Worm (Caenorhabditis elegans) whole organism, L4 larva: ENCODE data around the gene bli-2.

ENCODE experiments used
- D1046.2 ChIP-seq: fragments of 200-800 bp; sonication (Bioruptor generic); IDR thresholded peaks from 2 replicates; pipeline ENCODE4 v1.3.6; 2022; ENCODE audit warnings: missing genetic modification characterization, missing compliant biosample characterization
- F10B5.3 ChIP-seq: sonication (generic microtip); optimal IDR thresholded peaks from 2 replicates; lab custom pipeline; 2016; ENCODE audit warnings: mild to moderate bottlenecking, missing genetic modification characterization, missing compliant biosample characterization
- F26F4.8 ChIP-seq: fragments of 200-800 bp; sonication (Bioruptor generic); conservative IDR thresholded peaks from 2 replicates; pipeline ENCODE4 v1.3.6; 2022; ENCODE audit warnings: missing genetic modification characterization, missing compliant biosample characterization
- F37D6.2 ChIP-seq: sonication (generic microtip); optimal IDR thresholded peaks from 2 replicates; lab custom pipeline; 2016; ENCODE audit warnings: mild to moderate bottlenecking, missing genetic modification characterization, missing compliant biosample characterization
- F44E2.7 ChIP-seq: fragments of 200-800 bp; sonication (Bioruptor generic); IDR thresholded peaks from 2 replicates; pipeline ENCODE4 v2.1.2; 2022; ENCODE audit warnings: missing genetic modification characterization, missing compliant biosample characterization
- R02D3.7 ChIP-seq: fragments of 150-350 bp; sonication (generic microtip); optimal IDR thresholded peaks from 3 replicates; lab custom pipeline; 2014; ENCODE audit warnings: missing biosample characterization, missing genetic modification characterization
- T20F7.1 ChIP-seq: fragments of 200-800 bp; sonication (Bioruptor generic); optimal IDR thresholded peaks from 2 replicates; lab custom pipeline; 2018; ENCODE audit warnings: mild to moderate bottlenecking, missing genetic modification characterization, missing compliant biosample characterization
- Y105C5A.15 ChIP-seq: fragments of 200-800 bp; sonication (Bioruptor generic); IDR thresholded peaks from 2 replicates; pipeline ENCODE4 v1.3.6; 2022; ENCODE audit warnings: missing genetic modification characterization, missing compliant biosample characterization
- Y48G9A.11 ChIP-seq: fragments of 200-800 bp; sonication (Bioruptor generic); IDR thresholded peaks from 2 replicates; pipeline ENCODE4 v1.3.6; 2022; ENCODE audit warnings: missing genetic modification reagents, missing genetic modification characterization, missing compliant biosample characterization
- Y75B8A.6 ChIP-seq: fragments of 200-800 bp; sonication (Bioruptor generic); IDR thresholded peaks from 2 replicates; pipeline ENCODE4 v1.3.6; 2022; ENCODE audit warnings: missing genetic modification reagents, missing genetic modification characterization, missing compliant biosample characterization
- ZK337.2 ChIP-seq: fragments of 200-800 bp; sonication (Bioruptor generic); IDR thresholded peaks from 2 replicates; pipeline ENCODE4 v1.3.6; 2022; ENCODE audit warnings: missing genetic modification reagents, missing genetic modification characterization, missing compliant biosample characterization
- aha-1 ChIP-seq: fragments of 150-350 bp; peaks from one replicate; lab custom pipeline; 2014; ENCODE audit warnings: missing biosample characterization, missing genetic modification characterization
- arid-1 ChIP-seq: fragments of 200-800 bp; sonication (Bioruptor generic); conservative IDR thresholded peaks from 2 replicates; pipeline ENCODE4 v1.3.6; 2022; ENCODE audit warnings: missing genetic modification reagents, missing genetic modification characterization, missing compliant biosample characterization
- attf-4 ChIP-seq: sonication (generic microtip); optimal IDR thresholded peaks from 3 replicates; lab custom pipeline; 2017; ENCODE audit warnings: missing biosample characterization, missing genetic modification characterization
- ceh-28 ChIP-seq: fragments of 150-350 bp; optimal IDR thresholded peaks from 2 replicates; lab custom pipeline; 2014; ENCODE audit warnings: missing biosample characterization, missing genetic modification reagents, missing genetic modification characterization
- ceh-44 ChIP-seq: fragments of 200-800 bp; sonication (Bioruptor generic); IDR thresholded peaks from 2 replicates; pipeline ENCODE4 v1.3.6; 2022; ENCODE audit warnings: missing genetic modification reagents, missing genetic modification characterization, missing compliant biosample characterization
- ceh-62 ChIP-seq: sonication (generic microtip); optimal IDR thresholded peaks from 2 replicates; lab custom pipeline; 2017; ENCODE audit warnings: missing biosample characterization, missing genetic modification characterization
- ceh-82 ChIP-seq: sonication (generic microtip); optimal IDR thresholded peaks from 2 replicates; lab custom pipeline; 2017; ENCODE audit warnings: missing biosample characterization, missing genetic modification characterization
- cey-2 ChIP-seq: sonication (generic microtip); optimal IDR thresholded peaks from 3 replicates; lab custom pipeline; 2017; ENCODE audit warnings: missing genetic modification characterization, mild to moderate bottlenecking, missing compliant biosample characterization, antibody characterized with exemption, borderline replicate concordance; ENCODE audit not compliant: insufficient read depth
- daf-19 ChIP-seq: fragments of 200-800 bp; sonication (Bioruptor generic); conservative IDR thresholded peaks from 2 replicates; pipeline ENCODE4 v1.3.6; 2022; ENCODE audit warnings: missing genetic modification characterization, missing compliant biosample characterization
- dmd-9 ChIP-seq: fragments of 200-800 bp; sonication (Bioruptor generic); IDR thresholded peaks from 2 replicates; pipeline ENCODE4 v1.3.6; 2022; ENCODE audit warnings: missing genetic modification reagents, missing genetic modification characterization, missing compliant biosample characterization
- duxl-1 ChIP-seq: sonication (generic microtip); optimal IDR thresholded peaks from 2 replicates; lab custom pipeline; 2016; ENCODE audit warnings: mild to moderate bottlenecking, missing genetic modification characterization, moderate library complexity, missing compliant biosample characterization; ENCODE audit not compliant: poor library complexity
- egl-27 ChIP-seq: sonication (generic microtip); optimal IDR thresholded peaks from 3 replicates; lab custom pipeline; 2017; ENCODE audit warnings: missing biosample characterization, missing genetic modification reagents, missing genetic modification characterization
- gei-8 ChIP-seq: fragments of 200-800 bp; sonication (Bioruptor generic); optimal IDR thresholded peaks from 2 replicates; lab custom pipeline; 2018; ENCODE audit warnings: mild to moderate bottlenecking, missing genetic modification characterization, missing compliant biosample characterization
- hmg-1.1 ChIP-seq: fragments of 200-800 bp; sonication (Bioruptor generic); IDR thresholded peaks from 2 replicates; pipeline ENCODE4 v1.3.6; 2022; ENCODE audit warnings: missing genetic modification reagents, missing genetic modification characterization, missing compliant biosample characterization
- jun-1 ChIP-seq: fragments of 150-350 bp; optimal IDR thresholded peaks from 2 replicates; lab custom pipeline; 2014; ENCODE audit warnings: missing biosample characterization, missing genetic modification reagents, missing genetic modification characterization
- lim-7 ChIP-seq: fragments of 200-800 bp; sonication (Bioruptor generic); IDR thresholded peaks from 2 replicates; pipeline ENCODE4 v1.3.6; 2022; ENCODE audit warnings: missing genetic modification characterization, missing compliant biosample characterization
- lin-13 ChIP-seq: fragments of 150-350 bp; optimal IDR thresholded peaks from 2 replicates; lab custom pipeline; 2014; ENCODE audit warnings: missing biosample characterization, missing genetic modification reagents, missing genetic modification characterization
- lin-38 ChIP-seq: fragments of 200-800 bp; sonication (Bioruptor generic); IDR thresholded peaks from 2 replicates; pipeline ENCODE4 v1.3.6; 2022; ENCODE audit warnings: missing genetic modification reagents, missing genetic modification characterization, missing compliant biosample characterization
- lsy-2 ChIP-seq, 2 experiments: fragments of 150-350 bp in 1 of 2; sonication (generic microtip) in 1 of 2; optimal IDR thresholded peaks; 2 replicates each; lab custom pipeline; 2014 to 2017; ENCODE audit warnings: missing biosample characterization in 2 of 2, missing genetic modification characterization in 2 of 2
- madf-9 ChIP-seq: fragments of 200-800 bp; sonication (Bioruptor generic); conservative IDR thresholded peaks from 2 replicates; pipeline ENCODE4 v1.3.6; 2022; ENCODE audit warnings: missing genetic modification reagents, missing genetic modification characterization, missing compliant biosample characterization
- mdl-1 ChIP-seq, 2 experiments: fragments of 150-350 bp in 1 of 2; sonication (generic microtip) in 1 of 2; optimal IDR thresholded peaks; 2 replicates each; lab custom pipeline; 2014 to 2017; ENCODE audit warnings: missing biosample characterization in 2 of 2, missing genetic modification characterization in 2 of 2
- mdt-29 ChIP-seq: fragments of 200-800 bp; sonication (Bioruptor generic); IDR thresholded peaks from 2 replicates; pipeline ENCODE4 v1.3.6; 2022; ENCODE audit warnings: missing genetic modification reagents, missing genetic modification characterization, missing compliant biosample characterization
- mep-1 ChIP-seq: fragments of 150-350 bp; sonication (generic microtip); optimal IDR thresholded peaks from 3 replicates; lab custom pipeline; 2014; ENCODE audit warnings: missing biosample characterization, missing genetic modification characterization
- nhr-102 ChIP-seq: sonication (generic microtip); optimal IDR thresholded peaks from 2 replicates; lab custom pipeline; 2016; ENCODE audit warnings: mild to moderate bottlenecking, missing genetic modification characterization, moderate library complexity, missing compliant biosample characterization
- nhr-111 ChIP-seq: fragments of 200-800 bp; sonication (Bioruptor generic); optimal IDR thresholded peaks from 2 replicates; lab custom pipeline; 2018; ENCODE audit warnings: mild to moderate bottlenecking, missing genetic modification characterization, missing compliant biosample characterization
- nhr-237 ChIP-seq: sonication (generic microtip); optimal IDR thresholded peaks from 2 replicates; lab custom pipeline; 2017; ENCODE audit warnings: missing biosample characterization, missing genetic modification characterization
- nhr-41 ChIP-seq: fragments of 200-800 bp; sonication (Bioruptor generic); IDR thresholded peaks from 2 replicates; pipeline ENCODE4 v1.3.6; 2022; ENCODE audit warnings: missing genetic modification reagents, missing genetic modification characterization, missing compliant biosample characterization
- nhr-42 ChIP-seq: fragments of 200-800 bp; sonication (Bioruptor generic); IDR thresholded peaks from 2 replicates; pipeline ENCODE4 v1.3.6; 2022; ENCODE audit warnings: missing genetic modification characterization, missing compliant biosample characterization
- nhr-6 ChIP-seq: fragments of 150-350 bp; optimal IDR thresholded peaks from 2 replicates; lab custom pipeline; 2014; ENCODE audit warnings: missing biosample characterization, missing genetic modification characterization
- nhr-76 ChIP-seq: fragments of 150-350 bp; optimal IDR thresholded peaks from 2 replicates; lab custom pipeline; 2014; ENCODE audit warnings: missing biosample characterization, missing genetic modification characterization
- nhr-77 ChIP-seq: fragments of 150-350 bp; optimal IDR thresholded peaks from 2 replicates; lab custom pipeline; 2014; ENCODE audit warnings: missing biosample characterization, missing genetic modification characterization
- php-3 ChIP-seq: fragments of 200-800 bp; sonication (Bioruptor generic); IDR thresholded peaks from 2 replicates; pipeline ENCODE4 v1.3.6; 2022; ENCODE audit warnings: missing genetic modification reagents, missing genetic modification characterization, missing compliant biosample characterization
- pqm-1 ChIP-seq: sonication (generic microtip); optimal IDR thresholded peaks from 2 replicates; lab custom pipeline; 2017; ENCODE audit warnings: missing biosample characterization, missing genetic modification characterization
- saeg-2 ChIP-seq: fragments of 200-800 bp; sonication (Bioruptor generic); IDR thresholded peaks from 2 replicates; pipeline ENCODE4 v1.3.6; 2022; ENCODE audit warnings: missing genetic modification reagents, missing genetic modification characterization, missing compliant biosample characterization
- sdz-12 ChIP-seq: fragments of 200-800 bp; sonication (Bioruptor generic); optimal IDR thresholded peaks from 2 replicates; lab custom pipeline; 2018; ENCODE audit warnings: mild to moderate bottlenecking, missing genetic modification characterization, missing compliant biosample characterization
- snpc-1.2 ChIP-seq: fragments of 200-800 bp; sonication (Bioruptor generic); IDR thresholded peaks from 2 replicates; pipeline ENCODE4 v1.3.6; 2022; ENCODE audit warnings: missing genetic modification reagents, missing genetic modification characterization, missing compliant biosample characterization
- unc-39 ChIP-seq: sonication (generic microtip); optimal IDR thresholded peaks from 2 replicates; lab custom pipeline; 2017; ENCODE audit warnings: missing biosample characterization, missing genetic modification characterization
- unc-62 ChIP-seq, 3 experiments: fragments of 150-350 bp in 1 of 3; sonication (generic microtip); optimal IDR thresholded peaks in 2 of 3; peaks in 1 of 3; 1 replicate in 1 of 3; 2 replicates in 2 of 3; lab custom pipeline; 2014 to 2017; ENCODE audit warnings: missing biosample characterization in 3 of 3, missing genetic modification characterization in 3 of 3, missing genetic modification reagents in 3 of 3, missing genotype in 1 of 3
- zag-1 ChIP-seq: fragments of 150-350 bp; optimal IDR thresholded peaks from 2 replicates; lab custom pipeline; 2014; ENCODE audit warnings: missing biosample characterization, missing genetic modification characterization
- zip-11 ChIP-seq: fragments of 200-800 bp; sonication (Bioruptor generic); IDR thresholded peaks from 2 replicates; pipeline ENCODE4 v1.3.6; 2022; ENCODE audit warnings: missing genetic modification characterization, missing compliant biosample characterization
- ztf-11 ChIP-seq: fragments of 150-350 bp; optimal IDR thresholded peaks from 2 replicates; lab custom pipeline; 2014; ENCODE audit warnings: missing biosample characterization, missing genetic modification characterization

The bli-2 gene

ce11 chrII:5701485-5701884, 49.3 kb upstream of the bli-2 start (continued):
- peak in 1 of 2 experiments; percentile 59 for TF ChIP-seq unc-62 (GFP tag; optimal IDR thresholded peaks at IDR 0.05 in 1 of 2; lab: Kevin White, UChicago)
- TF ChIP-seq unc-62 (tag; optimal IDR thresholded peaks at IDR 0.05; lab: Kevin White, UChicago), result no peak
- TF ChIP-seq nhr-111 (GFP tag; lab: Kevin White, UChicago), result peak; percentile 39
- TF ChIP-seq R02D3.7, result no peak
- no peak for TF ChIP-seq lin-13
- no peak for TF ChIP-seq zag-1 (tag; lab: Kevin White, UChicago)
- no peak for TF ChIP-seq D1046.2 (GFP tag; lab: Robert Waterston, UW)
- TF ChIP-seq pqm-1 (tag; lab: Kevin White, UChicago), result no peak
- no peak for TF ChIP-seq Y75B8A.6
- TF ChIP-seq aha-1 (tag; lab: Kevin White, UChicago), result peak; percentile 26
- TF ChIP-seq T20F7.1 (GFP tag; lab: Kevin White, UChicago), result no peak
- TF ChIP-seq Y48G9A.11, result 0 out of 2 replicates have a peak, but pooled peaks have one; percentile 39
- TF ChIP-seq mep-1 (tag; lab: Kevin White, UChicago), result peak; percentile 56
- no peak for TF ChIP-seq daf-19 (GFP tag; lab: Robert Waterston, UW)
- TF ChIP-seq lim-7 (GFP tag; lab: Robert Waterston, UW), result no peak
- no peak for TF ChIP-seq F37D6.2 (tag; lab: Kevin White, UChicago)
- TF ChIP-seq sdz-12 (GFP tag; lab: Kevin White, UChicago), result no peak
- peak; percentile 57 for TF ChIP-seq lin-38 (GFP tag; lab: Robert Waterston, UW)
- peak; percentile 46 for TF ChIP-seq nhr-6 (tag; lab: Kevin White, UChicago)
- no peak for TF ChIP-seq gei-8
- TF ChIP-seq nhr-77 (tag; lab: Kevin White, UChicago), result no peak
- no peak for TF ChIP-seq madf-9 (GFP tag; lab: Robert Waterston, UW)
- TF ChIP-seq nhr-102 (tag; lab: Kevin White, UChicago), result peak; percentile 66
- peak; percentile 30 for TF ChIP-seq jun-1 (tag; lab: Kevin White, UChicago)
- TF ChIP-seq mdl-1 (tag; optimal IDR thresholded peaks at IDR 0.05; lab: Kevin White, UChicago), result peak; percentile 59 to 75
- peak; percentile 76 for TF ChIP-seq duxl-1 (tag; lab: Kevin White, UChicago)
- no peak for TF ChIP-seq ceh-82
- TF ChIP-seq arid-1 (GFP tag; lab: Robert Waterston, UW), result peak; percentile 10; the same call in 1 of the 2 replicates
- TF ChIP-seq Y105C5A.15 (GFP tag; lab: Robert Waterston, UW), result no peak
- no peak for TF ChIP-seq zip-11 (GFP tag; lab: Robert Waterston, UW)
- peak; percentile 45; the same call in 1 of the 2 replicates for TF ChIP-seq php-3 (GFP tag; lab: Robert Waterston, UW)
- no peak for TF ChIP-seq attf-4 (tag; lab: Kevin White, UChicago)
- TF ChIP-seq nhr-41 (GFP tag; lab: Robert Waterston, UW), result no peak
- no peak for TF ChIP-seq nhr-42 (GFP tag; lab: Robert Waterston, UW)
- no peak for TF ChIP-seq F10B5.3 (tag; lab: Kevin White, UChicago)
- no peak for TF ChIP-seq saeg-2 (GFP tag; lab: Robert Waterston, UW)
- TF ChIP-seq ztf-11 (tag; lab: Kevin White, UChicago), result no peak
- TF ChIP-seq ceh-44 (GFP tag; lab: Robert Waterston, UW), result peak; percentile 93
- no peak for TF ChIP-seq mdt-29 (GFP tag; lab: Robert Waterston, UW)
- TF ChIP-seq snpc-1.2 (GFP tag; lab: Robert Waterston, UW), result no peak; the same call in 1 of the 2 replicates
- no peak for TF ChIP-seq ceh-62 (tag; lab: Kevin White, UChicago)
- TF ChIP-seq cey-2 (tag; lab: Kevin White, UChicago), result no peak
- TF ChIP-seq F26F4.8 (GFP tag; lab: Robert Waterston, UW), result no peak
- TF ChIP-seq egl-27 (tag; lab: Kevin White, UChicago), result no peak
- TF ChIP-seq unc-39 (tag; lab: Kevin White, UChicago), result no peak
- peak; percentile 44; the same call in 1 of the 2 replicates for TF ChIP-seq hmg-1.1 (GFP tag; lab: Robert Waterston, UW)
- TF ChIP-seq lsy-2 (tag; optimal IDR thresholded peaks at IDR 0.05; lab: Kevin White, UChicago), result peak in 1 of 2 experiments; percentile 76
- TF ChIP-seq dmd-9 (GFP tag; lab: Robert Waterston, UW), result no peak
- TF ChIP-seq ceh-28 (tag; lab: Kevin White, UChicago), result no peak
- no peak for TF ChIP-seq nhr-76 (tag; lab: Kevin White, UChicago)
- TF ChIP-seq nhr-237 (tag; lab: Kevin White, UChicago), result no peak
- no peak for TF ChIP-seq ZK337.2 (GFP tag; lab: Robert Waterston, UW)
- no peak for TF ChIP-seq F44E2.7 (GFP tag; lab: Robert Waterston, UW)
